Worm (Caenorhabditis elegans): ENCODE measurements around the gene drr-2.

DNA sequence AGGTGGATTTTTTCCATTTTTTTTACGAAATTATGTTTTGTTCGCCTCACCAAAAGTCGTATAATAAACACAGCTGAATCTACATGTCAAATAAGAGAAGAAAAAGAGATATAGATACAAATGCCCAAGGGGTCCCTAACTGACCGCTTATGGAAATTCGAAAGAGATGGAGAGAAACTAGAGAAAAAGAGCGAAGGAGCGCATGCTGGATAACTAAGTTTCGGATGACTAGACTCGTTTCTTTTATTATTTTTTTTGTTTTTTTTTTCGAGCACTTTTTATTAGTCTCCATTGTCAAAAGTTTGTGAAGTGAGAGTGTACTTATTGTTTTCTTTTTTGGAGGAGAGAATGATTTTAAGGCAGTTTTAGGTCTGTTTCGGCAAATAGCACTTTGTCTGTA, 5.7 kb downstream of the drr-2 start:
- no peak for TF ChIP-seq him-1 (tag; optimal IDR thresholded peaks at IDR 0.05)
- no peak for TF ChIP-seq W03F9.2 (tag; optimal IDR thresholded peaks at IDR 0.05)
- TF ChIP-seq dao-5 (tag; optimal IDR thresholded peaks at IDR 0.05), result no peak

Data from whole organism, L4/young adult.